Fruit fly (Drosophila melanogaster): ENCODE results near the gene Tango6.

Tango6 gene

DNA sequence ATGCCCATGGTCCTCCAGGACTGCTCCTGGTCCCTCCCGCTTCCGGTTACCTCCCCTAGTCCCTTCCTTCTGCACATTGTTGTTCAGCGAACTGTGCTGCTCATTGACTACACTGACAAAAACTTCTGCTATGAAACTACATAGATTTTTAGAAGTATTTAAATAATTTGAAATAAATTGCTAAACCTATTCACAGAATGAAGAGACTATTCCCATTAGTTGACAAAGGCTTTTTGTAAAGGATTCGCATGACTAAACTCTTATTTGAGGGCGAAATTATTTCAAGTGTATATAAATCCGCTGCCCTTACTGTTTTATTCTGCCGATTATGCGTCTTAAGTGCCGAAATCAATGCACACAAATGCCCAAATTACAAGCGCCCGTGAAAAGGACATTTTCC, 47.6 kb upstream of the Tango6 start (continued):
- TF ChIP-seq CG33557 (GFP tag; optimal IDR thresholded peaks at IDR 0.05) = peak; percentile 48
- peak; percentile 53 for TF ChIP-seq Blimp-1 (GFP tag; optimal IDR thresholded peaks at IDR 0.05)
- TF ChIP-seq D19B (GFP tag; optimal IDR thresholded peaks at IDR 0.05) = no peak
- TF ChIP-seq CG31224 (GFP tag; IDR thresholded peaks at IDR 0.05) = no peak
- TF ChIP-seq aop (GFP tag; IDR thresholded peaks at IDR 0.05) = no peak
- no peak for TF ChIP-seq pb (GFP tag; optimal IDR thresholded peaks at IDR 0.05)
- TF ChIP-seq CG17612 (GFP tag; IDR thresholded peaks at IDR 0.05) = no peak
- no peak for TF ChIP-seq CG7786 (GFP tag; optimal IDR thresholded peaks at IDR 0.05)
- peak; percentile 74 for TF ChIP-seq CG17829 (tag; optimal IDR thresholded peaks at IDR 0.05)
- no peak for TF ChIP-seq ken (GFP tag; IDR thresholded peaks at IDR 0.05)
- TF ChIP-seq CG9727 (GFP tag; optimal IDR thresholded peaks at IDR 0.05) = peak; percentile 80
- TF ChIP-seq CG33213 (GFP tag; optimal IDR thresholded peaks at IDR 0.05) = peak; percentile 9
- TF ChIP-seq sens (GFP tag) = peak; percentile 96
- peak in 1 of 2 experiments; percentile 66 for TF ChIP-seq tll (GFP tag; optimal IDR thresholded peaks at IDR 0.05)
- peak; percentile 49 for TF ChIP-seq gcm (GFP tag; optimal IDR thresholded peaks at IDR 0.05)
- TF ChIP-seq otp (GFP tag; IDR thresholded peaks at IDR 0.05) = peak; percentile 52; the same call in 1 of the 3 replicates
- TF ChIP-seq CG8765 (GFP tag; IDR thresholded peaks at IDR 0.05) = peak; percentile 68; the same call in 1 of the 2 replicates
- TF ChIP-seq row (GFP tag; IDR thresholded peaks at IDR 0.05) = peak; percentile 59
- peak; percentile 32 for TF ChIP-seq CG1602 (GFP tag; optimal IDR thresholded peaks at IDR 0.05)
- no peak for TF ChIP-seq hth (optimal IDR thresholded peaks at IDR 0.05)
- peak; percentile 43 to 71 for TF ChIP-seq chif (GFP tag; optimal IDR thresholded peaks at IDR 0.05)
- peak; percentile 75 for TF ChIP-seq Xrp1 (GFP tag; IDR thresholded peaks at IDR 0.05)
- no peak for TF ChIP-seq br (optimal IDR thresholded peaks at IDR 0.05)
- no peak for TF ChIP-seq abd-A (tag; optimal IDR thresholded peaks at IDR 0.05)
- TF ChIP-seq CG6654 (GFP tag; optimal IDR thresholded peaks at IDR 0.05) = no peak
- TF ChIP-seq chinmo (GFP tag; IDR thresholded peaks at IDR 0.05; ENCODE audit: partially characterized antibody) = no peak
- TF ChIP-seq CG13775 (GFP tag; optimal IDR thresholded peaks at IDR 0.05) = peak; percentile 43
- peak; percentile 54 for TF ChIP-seq az2 (GFP tag; optimal IDR thresholded peaks at IDR 0.05)
- no peak for TF ChIP-seq CG12391 (tag; optimal IDR thresholded peaks at IDR 0.05)
- no peak for TF ChIP-seq MTF-1 (GFP tag; optimal IDR thresholded peaks at IDR 0.05; ENCODE audit: borderline replicate concordance)
- peak; percentile 33 for TF ChIP-seq CG16815 (GFP tag; optimal IDR thresholded peaks at IDR 0.05)
- TF ChIP-seq CG5953 (GFP tag; IDR thresholded peaks at IDR 0.05) = no peak
- TF ChIP-seq CG13123 (GFP tag; optimal IDR thresholded peaks at IDR 0.05) = no peak
- TF ChIP-seq org-1 (GFP tag; optimal IDR thresholded peaks at IDR 0.05) = peak; percentile 17
- TF ChIP-seq Chrac-16 (GFP tag; optimal IDR thresholded peaks at IDR 0.05) = peak; percentile 49
- TF ChIP-seq D (optimal IDR thresholded peaks at IDR 0.05) = no peak
- TF ChIP-seq D (GFP tag; optimal IDR thresholded peaks at IDR 0.05) = peak; percentile 71
- peak; percentile 36 for TF ChIP-seq NC2β (GFP tag; optimal IDR thresholded peaks at IDR 0.05)
- TF ChIP-seq CG1603 (tag; optimal IDR thresholded peaks at IDR 0.05) = peak; percentile 63
- peak; percentile 52 for TF ChIP-seq CG17328 (GFP tag; IDR thresholded peaks at IDR 0.05)
- TF ChIP-seq NC2α (GFP tag; optimal IDR thresholded peaks at IDR 0.05) = peak; percentile 11
- TF ChIP-seq CG2712 (tag; optimal IDR thresholded peaks at IDR 0.05) = peak; percentile 83
- TF ChIP-seq fd96Cb (tag; optimal IDR thresholded peaks at IDR 0.05) = peak; percentile 57
- TF ChIP-seq oc (tag; optimal IDR thresholded peaks at IDR 0.05) = peak; percentile 47
- TF ChIP-seq tin (GFP tag; optimal IDR thresholded peaks at IDR 0.05) = peak; percentile 48
- peak; percentile 47 for TF ChIP-seq Sox102F (GFP tag; optimal IDR thresholded peaks at IDR 0.05)
- peak; percentile 53 for TF ChIP-seq CG30403 (GFP tag; optimal IDR thresholded peaks at IDR 0.05)
- TF ChIP-seq Spps (tag; optimal IDR thresholded peaks at IDR 0.05) = peak; percentile 54
- no peak for TF ChIP-seq gro (GFP tag; optimal IDR thresholded peaks at IDR 0.05)
- peak; percentile 63 for TF ChIP-seq CG7271 (tag; optimal IDR thresholded peaks at IDR 0.05)
- no peak for TF ChIP-seq prd (optimal IDR thresholded peaks at IDR 0.05)
- peak; percentile 82 for TF ChIP-seq prd (GFP tag; IDR thresholded peaks at IDR 0.05)
- no peak for TF ChIP-seq Oaz (GFP tag; IDR thresholded peaks at IDR 0.05)
